Fruit fly (Drosophila melanogaster): ENCODE measurements around the gene CG32591.
A peak's percentile ranks its signal among the peaks of the same experiment; 100 is the strongest.

DNA sequence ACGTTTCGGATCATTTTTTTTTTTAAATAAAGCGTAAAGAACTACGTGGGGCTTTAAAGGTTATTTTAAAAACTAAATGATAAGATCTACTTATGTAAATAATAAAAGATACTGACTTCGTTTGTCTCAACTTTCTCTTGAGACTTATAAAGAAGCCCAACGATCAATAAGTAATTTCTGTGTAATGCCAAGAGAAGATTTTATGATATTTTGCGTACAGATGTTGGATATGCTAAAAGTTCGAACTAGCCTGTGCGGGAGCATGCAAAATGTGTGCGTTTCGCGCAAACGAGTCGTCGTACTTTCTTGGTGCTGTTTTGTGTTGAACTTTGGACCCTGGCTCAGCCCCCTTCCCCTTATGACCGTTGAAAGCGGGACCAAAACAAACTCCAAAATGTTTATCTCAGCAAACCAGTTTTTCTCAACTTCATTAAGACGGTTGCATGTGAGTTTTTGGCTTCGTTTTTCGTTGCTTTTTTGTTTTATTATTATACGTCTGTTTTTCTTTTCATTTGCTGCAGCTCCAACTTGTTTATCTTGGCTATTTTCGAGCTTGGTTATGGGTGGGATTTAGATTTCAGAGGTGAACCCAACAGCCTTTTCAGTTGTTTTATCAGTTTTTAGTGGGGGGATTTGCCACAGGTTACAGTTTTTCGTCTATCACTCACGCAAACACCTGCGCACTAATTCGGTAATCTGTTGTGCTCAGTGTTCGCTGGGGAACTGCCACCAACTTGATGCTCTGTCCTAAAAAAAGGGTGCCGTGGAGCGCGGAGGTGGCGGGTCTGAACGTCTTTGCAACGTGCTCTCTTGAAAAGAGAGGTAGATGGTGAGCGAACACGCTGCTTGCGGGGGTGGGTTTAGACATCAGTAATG is 24.3 kb upstream of the CG32591 start, which contains the start of gene pdgy:
- TF ChIP-seq CG10348 (GFP tag; IDR thresholded peaks at IDR 0.05) = no peak
- peak; percentile 98 for TF ChIP-seq gl (tag; optimal IDR thresholded peaks at IDR 0.05)
- TF ChIP-seq CG32121 (GFP tag; IDR thresholded peaks at IDR 0.05) = peak; percentile 68; the same call in 1 of the 2 replicates
- TF ChIP-seq Pif1A (GFP tag; optimal IDR thresholded peaks at IDR 0.05) = peak; percentile 92
- peak; percentile 77 for TF ChIP-seq CG34367 (tag; optimal IDR thresholded peaks at IDR 0.05)
- TF ChIP-seq CG8301 (tag; optimal IDR thresholded peaks at IDR 0.05) = peak; percentile 53
